Worm (Caenorhabditis elegans) whole organism, mixed stage, embryonic: ENCODE measurements around the gene F48G7.8.

Experiments
- flh-1 ChIP-seq: fragments of 200-800 bp; sonication (Bioruptor generic); optimal IDR thresholded peaks from 2 replicates; lab custom pipeline; 2018; ENCODE audit warnings: mild to moderate bottlenecking, missing genetic modification characterization, moderate library complexity, missing compliant biosample characterization
- ham-2 ChIP-seq: fragments of 200-800 bp; sonication (Bioruptor generic); optimal IDR thresholded peaks from 2 replicates; lab custom pipeline; 2018; ENCODE audit warnings: mild to moderate bottlenecking, missing genetic modification characterization, missing compliant biosample characterization
- lin-13 ChIP-seq: fragments of 150-350 bp; optimal IDR thresholded peaks from 2 replicates; lab custom pipeline; 2014; ENCODE audit warnings: missing biosample characterization, missing genetic modification characterization
- lsy-2 ChIP-seq: fragments of 150-350 bp; optimal IDR thresholded peaks from 2 replicates; lab custom pipeline; 2014; ENCODE audit warnings: missing biosample characterization, missing genetic modification characterization
- mls-2 ChIP-seq: sonication (generic microtip); optimal IDR thresholded peaks from 2 replicates; lab custom pipeline; 2016; ENCODE audit warnings: mild to moderate bottlenecking, missing genetic modification characterization, moderate library complexity, missing compliant biosample characterization
- nhr-2 ChIP-seq: fragments of 150-350 bp; optimal IDR thresholded peaks from 2 replicates; lab custom pipeline; 2014; ENCODE audit warnings: missing biosample characterization, missing genetic modification characterization
- nhr-237 ChIP-seq: fragments of 150-350 bp; optimal IDR thresholded peaks from 2 replicates; lab custom pipeline; 2014; ENCODE audit warnings: missing biosample characterization, missing genetic modification characterization
- nhr-28 ChIP-seq: fragments of 150-350 bp; optimal IDR thresholded peaks from 2 replicates; lab custom pipeline; 2014; ENCODE audit warnings: missing biosample characterization, missing genetic modification characterization
- pha-4 ChIP-seq: fragments of 150-350 bp; optimal IDR thresholded peaks from 2 replicates; lab custom pipeline; 2018; ENCODE audit warnings: missing biosample characterization, missing genetic modification reagents, missing genetic modification characterization
- snpc-4 ChIP-seq: fragments of 150-350 bp; optimal IDR thresholded peaks from 2 replicates; lab custom pipeline; 2014; ENCODE audit warnings: missing biosample characterization, missing genetic modification characterization
- tbx-8 ChIP-seq: fragments of 200-800 bp; sonication (Bioruptor generic); optimal IDR thresholded peaks from 2 replicates; lab custom pipeline; 2018; ENCODE audit warnings: mild to moderate bottlenecking, missing genetic modification characterization, moderate library complexity, missing compliant biosample characterization
- unc-39 ChIP-seq: fragments of 150-350 bp; optimal IDR thresholded peaks from 2 replicates; lab custom pipeline; 2014; ENCODE audit warnings: missing biosample characterization, missing genetic modification characterization
- unc-62 ChIP-seq: fragments of 150-350 bp; optimal IDR thresholded peaks from 2 replicates; lab custom pipeline; 2014; ENCODE audit warnings: missing biosample characterization, missing genetic modification reagents, missing genetic modification characterization
- ztf-11 ChIP-seq: fragments of 150-350 bp; optimal IDR thresholded peaks from 2 replicates; lab custom pipeline; 2014; ENCODE audit warnings: missing biosample characterization, missing genetic modification characterization

- TF ChIP-seq lsy-2 (tag; lab: Kevin White, UChicago) (no peak), nhr-237 (no peak), nhr-28 (tag; lab: Kevin White, UChicago) (no peak), snpc-4 (tag; lab: Kevin White, UChicago) (no peak), unc-62 (GFP tag; lab: Kevin White, UChicago) (no peak), unc-39 (tag; lab: Kevin White, UChicago) (no peak), ztf-11 (tag; lab: Kevin White, UChicago) (no peak), nhr-2 (tag; lab: Kevin White, UChicago) (no peak), lin-13 (tag; lab: Kevin White, UChicago) (no peak), mls-2 (tag; lab: Kevin White, UChicago) (no peak), ham-2 (GFP tag; lab: Kevin White, UChicago) (no peak), tbx-8 (GFP tag; lab: Kevin White, UChicago) (no peak), pha-4 (tag; lab: Kevin White, UChicago) (no peak), flh-1 (GFP tag; lab: Kevin White, UChicago) (no peak)
Measured at ce11 chrV:600231-600630, 27.3 kb downstream of the F48G7.8 start, which contains the start of gene nhr-251.
